Fruit fly (Drosophila melanogaster) S2 (cell line): Measurements from ENCODE around the gene CG7432.
A peak's percentile ranks its signal among the peaks of the same experiment; 100 is the strongest.

Experiments used
- CG8478 ChIP-seq: fragments of >200 bp; optimal IDR thresholded peaks from 2 replicates; lab custom pipeline; 2018
- CTCF ChIP-seq, 2 experiments: fragments of >200 bp; optimal IDR thresholded peaks; 2 replicates each; lab custom pipeline; 2018

CG7432 gene

dm6 chr3R:19642893-19643270 lies 21.9 kb upstream of the CG7432 start:
- no peak for TF ChIP-seq CTCF (optimal IDR thresholded peaks at IDR 0.05; lab: Kevin White, UChicago)
- TF ChIP-seq CG8478 (lab: Kevin White, UChicago) = no peak

dm6 chr3R:19644094-19644900 lies 20.5 kb upstream of the CG7432 start, which contains the start of gene Vha13:
Vha13 (minus strand) TSS chr3R:19644386.
- TF ChIP-seq CG8478 (lab: Kevin White, UChicago) = no peak
- TF ChIP-seq CTCF (optimal IDR thresholded peaks at IDR 0.05; lab: Kevin White, UChicago) = no peak

DNA sequence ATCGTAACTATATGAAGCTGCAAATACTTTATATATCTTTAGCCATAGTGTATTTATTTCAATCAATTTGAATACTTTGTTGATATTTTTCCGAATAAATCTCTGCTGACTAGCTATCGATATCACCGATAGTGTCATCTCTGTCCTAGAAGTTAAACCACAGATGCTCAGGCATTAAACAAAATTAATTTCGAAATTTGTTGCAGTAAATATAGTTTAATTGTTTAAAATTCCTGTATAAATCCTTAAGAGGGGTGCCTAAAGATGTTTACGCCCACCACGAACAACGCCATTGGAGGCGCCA lies 20.0 kb upstream of the CG7432 start, which contains the start of gene Nup58:
TSS of gene Nup58 (plus strand) at position 126 of the 304 bp plus-strand sequence.
- TF ChIP-seq CG8478 (lab: Kevin White, UChicago) = no peak
- no peak for TF ChIP-seq CTCF (optimal IDR thresholded peaks at IDR 0.05; lab: Kevin White, UChicago)

- TF ChIP-seq CTCF (optimal IDR thresholded peaks at IDR 0.05; lab: Kevin White, UChicago) (peak; percentile 86 to 87), CG8478 (lab: Kevin White, UChicago) (no peak)
These were observed 16.4 kb upstream of the CG7432 start, which contains the start of the genes CG6195 and CG31220 for dm6 chr3R:19648289-19648916. CG6195 (minus strand) TSS chr3R:19648410. CG31220 (plus strand) TSS chr3R:19648487.

DNA sequence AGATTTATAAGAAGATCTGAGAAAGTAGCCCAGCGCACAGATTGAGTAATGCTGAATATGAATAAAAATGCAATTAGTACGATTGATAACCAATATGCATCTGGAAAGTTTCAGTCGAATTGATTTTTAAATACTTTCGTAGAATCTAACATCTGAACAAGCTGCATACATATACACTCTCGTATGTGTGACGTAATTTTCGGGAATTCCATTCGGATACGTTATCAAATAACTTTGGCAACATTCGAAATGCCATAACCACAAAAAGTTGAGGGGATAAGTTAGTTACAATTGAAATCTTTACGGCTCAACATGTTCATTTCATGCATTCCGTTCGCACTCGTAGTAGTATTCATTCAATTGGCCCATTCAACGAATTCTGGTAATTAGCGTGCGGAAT lies 14.1 kb upstream of the CG7432 start, which contains the start of gene CG31219:
TSS of gene CG31219 (plus strand) at position 301 of the 400 bp plus-strand sequence.
- TF ChIP-seq CG8478 (lab: Kevin White, UChicago) (no peak), CTCF (optimal IDR thresholded peaks at IDR 0.05; lab: Kevin White, UChicago) (no peak)

- TF ChIP-seq CG8478 (lab: Kevin White, UChicago) = no peak
- TF ChIP-seq CTCF (optimal IDR thresholded peaks at IDR 0.05; lab: Kevin White, UChicago) = no peak
These were observed 8.4 kb upstream of the CG7432 start for dm6 chr3R:19656455-19656854.

DNA sequence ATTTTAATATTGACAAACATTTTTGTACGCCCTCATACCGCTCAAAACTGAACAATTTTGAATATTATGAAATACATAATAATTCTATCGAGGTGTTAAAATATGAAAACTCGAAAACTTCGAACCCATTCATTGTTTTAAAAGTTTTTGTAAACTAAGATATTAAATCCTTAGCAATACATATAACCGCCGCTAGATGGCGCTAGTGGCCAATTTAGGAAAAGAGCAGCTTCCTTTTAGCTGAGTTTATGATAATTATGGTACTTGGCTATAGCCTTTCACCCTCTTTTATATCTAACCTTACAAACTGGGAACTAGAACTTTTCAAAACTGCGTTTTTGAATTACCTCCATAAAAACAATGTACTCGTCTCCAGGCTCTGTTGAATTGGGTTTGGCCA lies 7.6 kb upstream of the CG7432 start:
- TF ChIP-seq CTCF (optimal IDR thresholded peaks at IDR 0.05; lab: Kevin White, UChicago) (peak; percentile 57 to 73), CG8478 (lab: Kevin White, UChicago) (no peak)

dm6 chr3R:19657766-19658165 lies 7.0 kb upstream of the CG7432 start, which contains the start of gene CG6184:
CG6184 (minus strand) TSS chr3R:19657866.
- no peak for TF ChIP-seq CTCF (optimal IDR thresholded peaks at IDR 0.05; lab: Kevin White, UChicago)

dm6 chr3R:19659448-19659847 lies 5.4 kb upstream of the CG7432 start, which contains the start of gene ort:
ort (plus strand) TSS chr3R:19659748.
- TF ChIP-seq CG8478 (lab: Kevin White, UChicago) (no peak), CTCF (optimal IDR thresholded peaks at IDR 0.05; lab: Kevin White, UChicago) (no peak)

DNA sequence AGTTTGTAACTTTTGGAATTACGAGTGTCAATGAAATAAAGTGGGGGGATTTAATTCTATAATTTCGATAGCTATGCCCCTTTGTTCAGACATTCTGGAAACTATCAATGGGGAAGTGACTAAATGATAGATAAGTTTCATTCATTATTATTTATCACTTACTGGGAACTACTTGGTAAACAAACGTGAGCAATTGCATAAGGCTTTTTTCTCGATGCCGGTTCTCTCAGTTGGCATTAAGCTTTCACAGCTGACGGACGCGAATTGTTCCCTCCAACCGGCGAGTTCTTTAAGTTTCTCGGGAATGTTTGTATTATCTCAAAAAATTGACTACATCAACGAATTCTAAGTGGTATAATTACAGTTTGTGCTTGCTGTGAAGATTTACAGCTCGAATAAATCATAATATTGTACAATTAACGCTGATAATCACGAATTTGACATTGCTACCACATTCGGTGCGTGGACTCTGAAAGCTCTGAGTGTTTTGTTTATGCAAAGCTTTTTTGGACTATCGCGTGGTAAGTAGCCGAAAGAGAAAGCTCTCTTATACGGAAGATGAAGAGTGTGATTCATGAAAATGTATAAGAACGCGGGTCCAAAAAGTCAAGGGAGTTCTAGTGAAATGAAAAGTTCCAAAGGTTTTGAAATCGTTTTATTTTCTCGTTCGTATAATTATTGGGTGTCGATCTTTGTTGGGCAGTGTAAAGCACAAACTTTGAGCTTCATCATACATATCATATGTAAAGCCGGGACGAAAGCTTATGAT lies 6.6 kb downstream of the CG7432 start, which contains the start of gene Naam:
TSS of gene Naam (plus strand) at position 228 of the 769 bp plus-strand sequence.
- no peak for TF ChIP-seq CTCF (optimal IDR thresholded peaks at IDR 0.05; lab: Kevin White, UChicago)
- TF ChIP-seq CG8478 (lab: Kevin White, UChicago) = no peak

DNA sequence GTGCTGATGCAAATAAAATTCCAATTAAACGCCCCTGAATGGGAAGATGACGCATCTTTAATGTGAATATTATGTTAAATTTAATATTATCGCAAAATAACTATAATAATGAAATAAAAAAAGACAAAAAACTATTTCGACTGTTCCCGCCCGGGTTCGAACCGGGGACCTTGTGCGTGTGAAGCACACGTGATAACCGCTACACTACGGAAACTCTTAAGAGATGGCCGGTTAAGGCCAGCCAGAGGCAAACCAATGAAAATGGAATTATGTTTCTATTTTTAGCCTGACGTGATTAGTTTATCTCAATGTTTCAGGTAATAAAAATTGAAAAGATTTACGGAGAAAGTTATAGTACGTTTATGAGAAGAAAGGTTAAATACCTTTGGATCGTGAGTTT lies 7.3 kb downstream of the CG7432 start:
- TF ChIP-seq CTCF (optimal IDR thresholded peaks at IDR 0.05; lab: Kevin White, UChicago) = no peak
- TF ChIP-seq CG8478 (lab: Kevin White, UChicago) = no peak

DNA sequence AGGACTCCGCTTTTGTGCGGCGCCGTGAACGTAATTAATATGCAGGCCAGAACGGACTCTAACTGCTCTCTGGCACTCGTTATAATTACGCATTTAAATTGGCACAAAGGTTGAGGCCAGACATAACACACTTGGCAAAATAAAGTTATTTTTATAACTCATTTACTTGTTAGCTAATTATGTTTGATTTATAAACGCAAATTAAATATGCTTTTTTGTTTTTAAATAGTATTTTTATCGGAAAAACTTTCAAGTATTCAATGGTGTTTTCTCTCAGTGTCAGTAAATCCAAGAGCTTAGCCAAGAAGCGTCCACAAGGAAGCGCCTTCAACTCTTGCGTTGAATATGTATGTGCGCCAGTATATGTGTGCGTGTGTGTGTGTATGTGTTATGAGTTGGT lies 8.1 kb downstream of the CG7432 start:
- TF ChIP-seq CG8478 (lab: Kevin White, UChicago) (no peak), CTCF (optimal IDR thresholded peaks at IDR 0.05; lab: Kevin White, UChicago) (no peak)

dm6 chr3R:19679832-19680231 lies 15.0 kb downstream of the CG7432 start:
- TF ChIP-seq CG8478 (lab: Kevin White, UChicago) = no peak
- peak in 1 of 2 experiments; percentile 27 for TF ChIP-seq CTCF (optimal IDR thresholded peaks at IDR 0.05; lab: Kevin White, UChicago)

DNA sequence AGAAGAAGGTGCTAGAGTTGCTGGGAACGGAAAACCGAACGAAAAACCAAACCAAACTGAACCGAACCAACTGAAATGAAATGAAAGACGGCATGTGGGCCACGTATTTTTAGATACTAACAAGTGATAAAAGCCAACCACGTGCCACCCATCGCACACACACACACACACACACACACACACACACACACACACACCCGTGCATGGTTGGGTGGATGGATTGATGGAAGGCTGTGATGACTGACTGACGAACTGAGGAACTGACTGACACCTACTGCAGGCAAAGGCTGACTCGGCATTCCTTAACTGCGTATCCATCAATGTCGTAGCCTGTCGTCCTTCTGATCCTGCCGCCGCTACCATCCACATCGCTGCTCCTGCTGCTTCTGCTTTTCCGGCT lies 17.6 kb downstream of the CG7432 start:
- no peak for TF ChIP-seq CTCF (optimal IDR thresholded peaks at IDR 0.05; lab: Kevin White, UChicago)
- TF ChIP-seq CG8478 (lab: Kevin White, UChicago) = no peak
